Worm (Caenorhabditis elegans) whole organism, young adult: Measurements from ENCODE around the gene npr-31.

Experiments used
- B0035.1 ChIP-seq: sonication (generic microtip); optimal IDR thresholded peaks from 2 replicates; lab custom pipeline; 2016; ENCODE audit warnings: missing genetic modification characterization, mild to moderate bottlenecking, missing compliant biosample characterization, missing genotype, missing genetic modification reagents
- F10E7.11 ChIP-seq: sonication (generic microtip); optimal IDR thresholded peaks from 2 replicates; lab custom pipeline; 2017; ENCODE audit warnings: mild to moderate bottlenecking, missing genetic modification characterization, moderate library complexity, missing compliant biosample characterization
- F33H1.4 ChIP-seq: fragments of 200-800 bp; sonication (Bioruptor generic); IDR thresholded peaks from 2 replicates; pipeline ENCODE4 v1.3.6; 2022; ENCODE audit warnings: missing genetic modification reagents, missing genetic modification characterization, missing compliant biosample characterization
- F39B2.1 ChIP-seq: fragments of 200-800 bp; sonication (Bioruptor generic); IDR thresholded peaks from 2 replicates; pipeline ENCODE4 v1.3.6; 2022; ENCODE audit warnings: missing genetic modification reagents, missing genetic modification characterization, missing compliant biosample characterization
- T26A5.8 ChIP-seq: sonication (generic microtip); optimal IDR thresholded peaks from 2 replicates; lab custom pipeline; 2016; ENCODE audit warnings: missing genetic modification characterization, missing compliant biosample characterization
- Y53F4B.3 ChIP-seq: fragments of 200-800 bp; sonication (Bioruptor generic); IDR thresholded peaks from 2 replicates; pipeline ENCODE4 v1.3.6; 2022; ENCODE audit warnings: missing genetic modification reagents, missing genetic modification characterization, missing compliant biosample characterization
- Y53G8AR.9 ChIP-seq: fragments of 200-800 bp; sonication (Bioruptor generic); conservative IDR thresholded peaks from 2 replicates; pipeline ENCODE4 v1.3.6; 2022; ENCODE audit warnings: missing genetic modification reagents, missing genetic modification characterization, missing compliant biosample characterization
- akir-1 ChIP-seq: fragments of 200-800 bp; sonication (Bioruptor generic); optimal IDR thresholded peaks from 2 replicates; lab custom pipeline; 2018; ENCODE audit warnings: mild to moderate bottlenecking, missing genetic modification characterization, moderate library complexity, missing compliant biosample characterization
- ama-1 ChIP-seq, 3 experiments: fragments of 150-350 bp in 1 of 3; sonication (generic microtip) in 2 of 3; optimal IDR thresholded peaks; 2 replicates each; lab custom pipeline; 2014 to 2018; ENCODE audit warnings: missing biosample characterization in 2 of 3, missing genetic modification characterization in 2 of 3, missing genetic modification reagents in 2 of 3
- aptf-2 ChIP-seq: fragments of 200-800 bp; sonication (Bioruptor generic); conservative IDR thresholded peaks from 2 replicates; pipeline ENCODE4 v1.3.6; 2022; ENCODE audit warnings: missing genetic modification reagents, missing genetic modification characterization, missing compliant biosample characterization
- aptf-3 ChIP-seq: fragments of 200-800 bp; sonication (Bioruptor generic); IDR thresholded peaks from 2 replicates; pipeline ENCODE4 v1.3.6; 2022; ENCODE audit warnings: missing genetic modification characterization, missing compliant biosample characterization
- athp-1 ChIP-seq: sonication (generic microtip); optimal IDR thresholded peaks from 2 replicates; lab custom pipeline; 2017; ENCODE audit warnings: mild to moderate bottlenecking, missing genetic modification characterization, missing compliant biosample characterization
- attf-6 ChIP-seq: fragments of 200-800 bp; sonication (Bioruptor generic); IDR thresholded peaks from 2 replicates; pipeline ENCODE4 v1.3.6; 2022; ENCODE audit warnings: missing genetic modification reagents, missing genetic modification characterization, missing compliant biosample characterization
- ccch-3 ChIP-seq: fragments of 200-800 bp; sonication (Bioruptor generic); optimal IDR thresholded peaks from 2 replicates; lab custom pipeline; 2018; ENCODE audit warnings: mild to moderate bottlenecking, missing genetic modification characterization, missing compliant biosample characterization
- ceh-100 ChIP-seq: fragments of 200-800 bp; sonication (Bioruptor generic); IDR thresholded peaks from 2 replicates; pipeline ENCODE4 v1.3.6; 2022; ENCODE audit warnings: missing genetic modification reagents, missing genetic modification characterization, missing compliant biosample characterization
- ceh-79 ChIP-seq: sonication (generic microtip); optimal IDR thresholded peaks from 2 replicates; lab custom pipeline; 2017; ENCODE audit warnings: mild to moderate bottlenecking, missing genetic modification characterization, missing compliant biosample characterization
- efl-1 ChIP-seq: fragments of 150-350 bp; optimal IDR thresholded peaks from 2 replicates; lab custom pipeline; 2014; ENCODE audit warnings: missing biosample characterization, missing genetic modification reagents, missing genetic modification characterization
- ekl-4 ChIP-seq: fragments of 200-800 bp; sonication (Bioruptor generic); IDR thresholded peaks from 2 replicates; pipeline ENCODE4 v1.3.6; 2022; ENCODE audit warnings: missing genetic modification reagents, missing genetic modification characterization, missing compliant biosample characterization
- him-1 ChIP-seq: sonication (generic microtip); optimal IDR thresholded peaks from 2 replicates; lab custom pipeline; 2016; ENCODE audit warnings: missing genotype, missing genetic modification reagents, missing genetic modification characterization, missing compliant biosample characterization
- hlh-12 ChIP-seq: sonication (generic microtip); optimal IDR thresholded peaks from 2 replicates; lab custom pipeline; 2016; ENCODE audit warnings: missing genetic modification characterization, missing compliant biosample characterization
- hlh-26 ChIP-seq: fragments of 200-800 bp; sonication (Bioruptor generic); conservative IDR thresholded peaks from 2 replicates; pipeline ENCODE4 v1.3.6; 2022; ENCODE audit warnings: missing genetic modification reagents, missing genetic modification characterization, missing compliant biosample characterization
- lag-1 ChIP-seq: fragments of 200-800 bp; sonication (Bioruptor generic); IDR thresholded peaks from 2 replicates; pipeline ENCODE4 v1.3.6; 2022; ENCODE audit warnings: missing genetic modification reagents, missing genetic modification characterization, missing compliant biosample characterization
- lin-35 ChIP-seq, 3 experiments: fragments of 150-350 bp in 2 of 3; sonication (generic microtip) in 1 of 3; optimal IDR thresholded peaks; 2 replicates each; lab custom pipeline; 2014 to 2018; ENCODE audit warnings: missing biosample characterization in 3 of 3, missing genetic modification characterization in 3 of 3, missing genetic modification reagents in 3 of 3
- lin-40 ChIP-seq: sonication (generic microtip); optimal IDR thresholded peaks from 2 replicates; lab custom pipeline; 2016; ENCODE audit warnings: missing genetic modification characterization, mild to moderate bottlenecking, missing compliant biosample characterization, missing genotype, missing genetic modification reagents
- lin-54 ChIP-seq: fragments of 200-800 bp; sonication (Bioruptor generic); optimal IDR thresholded peaks from 2 replicates; lab custom pipeline; 2018; ENCODE audit warnings: mild to moderate bottlenecking, missing genetic modification characterization, missing compliant biosample characterization
- lsy-27 ChIP-seq: sonication (generic microtip); optimal IDR thresholded peaks from 2 replicates; lab custom pipeline; 2017; ENCODE audit warnings: missing genetic modification characterization, mild to moderate bottlenecking, missing compliant biosample characterization, antibody characterized with exemption, missing genotype, borderline replicate concordance; ENCODE audit not compliant: insufficient read depth
- madf-3 ChIP-seq: fragments of 200-800 bp; sonication (Bioruptor generic); IDR thresholded peaks from 2 replicates; pipeline ENCODE4 v1.3.6; 2022; ENCODE audit warnings: missing genetic modification reagents, missing genetic modification characterization, missing compliant biosample characterization
- madf-6 ChIP-seq: fragments of 200-800 bp; sonication (Bioruptor generic); IDR thresholded peaks from 2 replicates; pipeline ENCODE4 v1.3.6; 2022; ENCODE audit warnings: missing genetic modification reagents, missing genetic modification characterization, missing compliant biosample characterization
- mcd-1 ChIP-seq: fragments of 200-800 bp; sonication (Bioruptor generic); IDR thresholded peaks from 2 replicates; pipeline ENCODE4 v1.3.6; 2022; ENCODE audit warnings: missing genetic modification reagents, missing genetic modification characterization, missing compliant biosample characterization
- nfya-2 ChIP-seq: fragments of 200-800 bp; sonication (Bioruptor generic); IDR thresholded peaks from 2 replicates; pipeline ENCODE4 v1.3.6; 2022; ENCODE audit warnings: missing genetic modification reagents, missing genetic modification characterization, missing compliant biosample characterization
- nfyb-1 ChIP-seq: fragments of 200-800 bp; sonication (Bioruptor generic); IDR thresholded peaks from 2 replicates; pipeline ENCODE4 v1.3.6; 2022; ENCODE audit warnings: missing genetic modification reagents, missing genetic modification characterization, missing compliant biosample characterization
- nhr-90 ChIP-seq: sonication (generic microtip); optimal IDR thresholded peaks from 2 replicates; lab custom pipeline; 2016; ENCODE audit warnings: missing genotype, mild to moderate bottlenecking, missing genetic modification characterization, missing compliant biosample characterization
- pbrm-1 ChIP-seq: fragments of 200-800 bp; sonication (Bioruptor generic); IDR thresholded peaks from 2 replicates; pipeline ENCODE4 v1.3.6; 2022; ENCODE audit warnings: missing genetic modification reagents, missing genetic modification characterization, missing compliant biosample characterization
- repo-1 ChIP-seq: sonication (generic microtip); optimal IDR thresholded peaks from 2 replicates; lab custom pipeline; 2017; ENCODE audit warnings: mild to moderate bottlenecking, missing genetic modification characterization, missing compliant biosample characterization
- sdz-38 ChIP-seq: sonication (generic microtip); optimal IDR thresholded peaks from 2 replicates; lab custom pipeline; 2016; ENCODE audit warnings: missing genotype, missing genetic modification characterization, missing compliant biosample characterization
- snpc-1.3 ChIP-seq: sonication (generic microtip); optimal IDR thresholded peaks from 2 replicates; lab custom pipeline; 2017; ENCODE audit warnings: missing genetic modification characterization, mild to moderate bottlenecking, missing compliant biosample characterization, antibody characterized with exemption, moderate library complexity, missing genotype, missing genetic modification reagents; ENCODE audit not compliant: insufficient read depth
- snpc-3.4 ChIP-seq: sonication (generic microtip); optimal IDR thresholded peaks from 2 replicates; lab custom pipeline; 2017; ENCODE audit warnings: missing genetic modification characterization, mild to moderate bottlenecking, missing compliant biosample characterization, antibody characterized with exemption, moderate library complexity, missing genotype, missing genetic modification reagents
- unc-130 ChIP-seq: sonication (generic microtip); optimal IDR thresholded peaks from 2 replicates; lab custom pipeline; 2016; ENCODE audit warnings: missing genetic modification reagents, missing genetic modification characterization, missing compliant biosample characterization

Gene npr-31

DNA sequence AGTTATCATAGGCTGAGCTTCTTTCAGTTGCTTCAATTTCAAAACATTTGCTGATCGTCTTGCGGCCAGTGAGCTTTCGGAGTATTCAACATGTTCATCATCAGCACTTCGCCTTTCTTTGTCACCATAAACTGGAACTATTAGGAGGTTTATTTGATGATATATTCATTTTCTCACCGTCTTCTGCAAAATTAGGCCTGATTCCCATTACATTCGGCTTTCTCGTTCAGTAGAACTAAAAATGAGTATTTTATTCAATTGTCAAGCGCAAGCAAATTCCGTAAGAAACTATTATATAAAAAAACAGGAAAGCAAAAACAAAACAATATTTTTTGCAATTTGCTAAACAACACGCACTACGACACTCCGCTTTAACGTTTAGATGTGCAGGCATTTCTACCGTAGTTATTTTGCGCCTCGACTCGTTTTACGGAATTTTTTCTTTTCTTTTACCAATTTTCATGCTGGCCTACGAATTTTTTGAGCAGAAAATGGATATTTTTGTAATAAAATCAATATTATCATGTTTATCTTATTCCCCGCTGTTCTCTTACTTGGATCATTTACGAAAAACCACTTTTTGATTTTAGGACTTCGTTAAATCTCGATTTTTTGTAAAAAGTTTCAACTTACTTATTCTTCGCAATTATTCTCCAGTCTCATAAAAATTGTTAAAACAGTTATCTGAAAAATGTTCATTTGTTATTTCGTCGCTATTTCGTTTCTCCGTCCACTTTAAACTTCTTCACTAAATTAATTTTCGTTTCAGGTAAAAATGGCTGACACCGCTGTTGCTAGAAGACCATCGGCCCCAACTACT lies 39.4 kb upstream of the npr-31 start, which contains the start of the genes farl-11 and rpl-33 (continued):
- TF ChIP-seq aptf-3 (GFP tag; lab: Robert Waterston, UW), result no peak
- peak in 1 of 3 experiments; percentile 51 for TF ChIP-seq lin-35 (GFP tag; optimal IDR thresholded peaks at IDR 0.05; lab: Kevin White, UChicago)
- no peak for TF ChIP-seq B0035.1 (tag; lab: Kevin White, UChicago)
- peak; percentile 59 for TF ChIP-seq snpc-1.3 (tag; lab: Kevin White, UChicago)
- no peak for TF ChIP-seq hlh-12 (tag; lab: Kevin White, UChicago)
- TF ChIP-seq ccch-3 (GFP tag; lab: Kevin White, UChicago), result no peak
- TF ChIP-seq F33H1.4 (GFP tag; lab: Robert Waterston, UW), result peak; percentile 57
- no peak for TF ChIP-seq ama-1 (optimal IDR thresholded peaks at IDR 0.05; lab: Kevin White, UChicago)
- no peak for TF ChIP-seq ama-1 (GFP tag; optimal IDR thresholded peaks at IDR 0.05; lab: Kevin White, UChicago)
- TF ChIP-seq lin-40, result peak; percentile 25
- no peak for TF ChIP-seq akir-1 (GFP tag; lab: Kevin White, UChicago)
- TF ChIP-seq T26A5.8, result no peak
- TF ChIP-seq madf-3 (GFP tag; lab: Robert Waterston, UW), result no peak
- no peak for TF ChIP-seq him-1
- no peak for TF ChIP-seq ceh-79 (tag; lab: Kevin White, UChicago)
- TF ChIP-seq pbrm-1, result 0 out of 2 replicates have a peak, but pooled peaks have one; percentile 17
- no peak for TF ChIP-seq sdz-38 (tag; lab: Kevin White, UChicago)
- TF ChIP-seq athp-1 (tag; lab: Kevin White, UChicago), result no peak
- TF ChIP-seq Y53F4B.3, result no peak
- no peak; the same call in 1 of the 2 replicates for TF ChIP-seq ceh-100 (GFP tag; lab: Robert Waterston, UW)
- peak; percentile 50 for TF ChIP-seq mcd-1
- TF ChIP-seq nfya-2 (GFP tag; lab: Robert Waterston, UW), result no peak

DNA sequence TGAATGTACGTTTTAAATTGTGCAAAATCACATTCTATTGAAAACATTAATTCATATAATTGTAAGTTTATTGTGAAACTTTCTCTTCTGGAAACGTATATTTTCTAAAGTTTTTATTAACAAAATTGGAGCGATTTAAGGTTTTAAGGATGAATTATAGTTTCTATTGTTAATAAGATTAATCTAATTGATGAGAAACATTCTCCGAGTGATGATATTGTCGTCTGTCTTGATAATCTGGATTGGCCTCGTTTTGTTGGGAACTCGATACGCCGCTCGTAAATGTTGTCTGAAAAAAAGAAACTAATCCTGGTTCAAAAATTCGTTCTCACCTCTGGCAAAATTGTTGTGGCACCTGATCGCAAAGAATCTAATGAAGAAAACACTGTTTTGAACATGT lies 38.1 kb upstream of the npr-31 start:
- TF ChIP-seq F33H1.4 (GFP tag; lab: Robert Waterston, UW), result 0 out of 2 replicates have a peak, but pooled peaks have one; percentile 5
- no peak for TF ChIP-seq repo-1 (tag; lab: Kevin White, UChicago)
- no peak for TF ChIP-seq ceh-79 (tag; lab: Kevin White, UChicago)
- TF ChIP-seq Y53G8AR.9 (GFP tag; lab: Robert Waterston, UW), result 0 out of 2 replicates have a peak, but pooled peaks have one; percentile 33
- peak; percentile 25 for TF ChIP-seq lin-54
- TF ChIP-seq attf-6 (GFP tag; lab: Robert Waterston, UW), result peak; percentile 43; the same call in 1 of the 2 replicates
- peak; percentile 51; the same call in 1 of the 2 replicates for TF ChIP-seq F39B2.1 (GFP tag; lab: Robert Waterston, UW)
- TF ChIP-seq madf-6 (GFP tag; lab: Robert Waterston, UW), result peak; percentile 67
- no peak for TF ChIP-seq efl-1 (GFP tag; lab: Kevin White, UChicago)
- peak; percentile 3 for TF ChIP-seq snpc-3.4
- TF ChIP-seq ekl-4 (GFP tag; lab: Robert Waterston, UW), result peak; percentile 62; the same call in 1 of the 2 replicates
- TF ChIP-seq lin-35 (GFP tag; optimal IDR thresholded peaks at IDR 0.05; lab: Kevin White, UChicago), result no peak
- no peak for TF ChIP-seq lsy-27
- TF ChIP-seq madf-3 (GFP tag; lab: Robert Waterston, UW), result 0 out of 2 replicates have a peak, but pooled peaks have one; percentile 6

DNA sequence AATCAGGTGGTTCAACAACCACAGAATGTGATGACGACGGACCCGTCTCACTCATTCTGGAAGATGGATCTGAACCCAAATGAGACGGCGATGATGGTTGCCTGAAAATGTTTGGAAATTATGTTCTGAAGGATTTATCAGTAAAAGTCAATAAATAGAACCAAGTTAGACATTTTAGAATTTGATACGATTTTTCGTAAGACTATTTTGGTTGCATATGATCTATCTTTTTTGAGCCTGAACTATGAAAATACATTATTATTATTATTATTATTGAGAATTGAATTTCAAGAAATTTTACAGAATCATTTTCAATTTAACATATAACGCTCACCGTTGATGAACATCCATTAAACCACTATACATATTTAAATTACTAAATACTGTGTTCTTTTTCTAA lies 34.5 kb upstream of the npr-31 start, which contains the start of gene F10E7.9:
Gene F10E7.9 (minus strand): TSS at position 101 of the 400 bp plus-strand sequence.
- TF ChIP-seq F10E7.11, result no peak
- no peak for TF ChIP-seq nfyb-1
- no peak for TF ChIP-seq nhr-90 (tag; lab: Kevin White, UChicago)
- TF ChIP-seq aptf-2 (GFP tag; lab: Robert Waterston, UW), result no peak
- TF ChIP-seq madf-3 (GFP tag; lab: Robert Waterston, UW), result no peak
- TF ChIP-seq snpc-3.4, result no peak
- no peak for TF ChIP-seq hlh-26 (GFP tag; lab: Robert Waterston, UW)
- no peak for TF ChIP-seq lag-1 (GFP tag; lab: Robert Waterston, UW)
- no peak for TF ChIP-seq unc-130 (GFP tag; lab: Kevin White, UChicago)
